Fruit fly (Drosophila melanogaster) whole organism, embryonic: ENCODE results near the gene Fur2.

ENCODE experiments used
- CG11093 ChIP-seq: fragments of 200-800 bp; sonication (Bioruptor generic); IDR thresholded peaks from 3 replicates; pipeline ENCODE4 v1.3.6; 2022; ENCODE audit warnings: missing biosample characterization, missing genetic modification characterization
- CG16779 ChIP-seq: fragments of 200-800 bp; sonication (Bioruptor generic); IDR thresholded peaks from 2 replicates; pipeline ENCODE4 v1.3.6; 2022; ENCODE audit warnings: missing biosample characterization, missing genetic modification characterization
- CG2199 ChIP-seq: fragments of 200-800 bp; sonication (Bioruptor generic); IDR thresholded peaks from 3 replicates; pipeline ENCODE4 v1.3.6; 2022; ENCODE audit warnings: missing biosample characterization, missing genetic modification characterization
- Hsf ChIP-seq: fragments of 200-800 bp; sonication (Bioruptor generic); optimal IDR thresholded peaks from 3 replicates; lab custom pipeline; 2016; ENCODE audit warnings: missing biosample characterization, missing genetic modification characterization
- Nf-YC ChIP-seq: fragments of 200-800 bp; optimal IDR thresholded peaks from 3 replicates; lab custom pipeline; 2019; ENCODE audit warnings: missing biosample characterization, mild to moderate bottlenecking, missing genetic modification characterization, moderate library complexity
- ara ChIP-seq: fragments of 200-800 bp; sonication (Bioruptor generic); IDR thresholded peaks from 2 replicates; pipeline ENCODE4 v1.3.6; 2022; ENCODE audit warnings: missing biosample characterization, missing genetic modification characterization
- bcd ChIP-seq: fragments of 200-800 bp; sonication (Bioruptor generic); optimal IDR thresholded peaks from 2 replicates; lab custom pipeline; 2017; ENCODE audit warnings: missing biosample characterization, mild to moderate bottlenecking, missing genetic modification characterization
- fru ChIP-seq: fragments of >200 bp; optimal IDR thresholded peaks from 2 replicates; lab custom pipeline; 2017
- ind ChIP-seq: fragments of 200-800 bp; sonication (Bioruptor generic); optimal IDR thresholded peaks from 3 replicates; lab custom pipeline; 2016; ENCODE audit warnings: missing biosample characterization, missing genetic modification characterization
- lab ChIP-seq: fragments of 200-800 bp; sonication (Bioruptor generic); optimal IDR thresholded peaks from 3 replicates; lab custom pipeline; 2017; ENCODE audit warnings: missing biosample characterization, missing genetic modification characterization, mild to moderate bottlenecking, moderate library complexity, missing genetic modification reagents
- pan ChIP-seq, 4 experiments: fragments of >200 bp in 3 of 4; fragments of 200-800 bp in 1 of 4; sonication (Bioruptor generic) in 1 of 4; optimal IDR thresholded peaks in 3 of 4; IDR thresholded peaks in 1 of 4; 2 replicates each; pipeline versions ENCODE4 v1.3.6 to Lab custom; 2017 to 2022; ENCODE audit warnings: missing biosample characterization in 2 of 4, missing genetic modification characterization in 2 of 4, mixed read lengths in 1 of 4
- psq ChIP-seq: fragments of 200-800 bp; sonication (Bioruptor generic); optimal IDR thresholded peaks from 2 replicates; lab custom pipeline; 2017; ENCODE audit warnings: missing biosample characterization, missing genetic modification characterization
- tgo ChIP-seq: fragments of 200-800 bp; sonication (Bioruptor generic); IDR thresholded peaks from 3 replicates; pipeline ENCODE4 v1.3.6; 2022; ENCODE audit warnings: missing biosample characterization, missing genetic modification characterization
- zfh1 ChIP-seq: fragments of 200-800 bp; sonication (Bioruptor generic); IDR thresholded peaks from 3 replicates; pipeline ENCODE4 v1.3.6; 2022; ENCODE audit warnings: missing biosample characterization, missing genetic modification characterization

DNA sequence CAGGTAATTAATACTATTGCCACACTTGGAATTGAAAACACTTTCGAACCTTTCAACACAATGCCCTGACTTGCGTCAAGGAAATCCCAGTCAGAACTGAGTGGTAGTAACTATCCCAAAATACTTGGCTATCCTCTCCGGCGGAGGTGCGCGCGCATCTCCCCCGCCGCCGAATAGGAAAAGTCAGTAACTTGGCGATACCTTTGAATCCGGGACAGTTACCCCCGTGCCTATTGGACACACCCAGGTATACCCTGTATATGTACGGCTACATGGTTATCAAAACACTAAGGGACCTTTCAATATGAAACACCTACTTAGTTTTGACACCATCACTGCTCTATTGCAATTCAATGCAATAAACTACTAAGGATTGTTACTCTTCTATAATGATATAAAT, 42.2 kb upstream of the Fur2 start, which contains the start of gene CG9919:
- TF ChIP-seq Nf-YC (tag; lab: Kevin White, UChicago) (no peak), ind (GFP tag; lab: Kevin White, UChicago) (no peak), psq (no peak), zfh1 (GFP tag; lab: Robert Waterston, UW) (no peak), ara (GFP tag; lab: Robert Waterston, UW) (no peak), bcd (GFP tag; lab: Kevin White, UChicago) (no peak), CG2199 (GFP tag; lab: Robert Waterston, UW) (no peak), Hsf (GFP tag; lab: Kevin White, UChicago) (no peak), CG16779 (no peak), fru (lab: Kevin White, UChicago) (no peak), pan (optimal IDR thresholded peaks at IDR 0.05; lab: Kevin White, UChicago) (no peak), pan (GFP tag; optimal IDR thresholded peaks at IDR 0.05 in 1 of 2, IDR thresholded peaks at IDR 0.05 in 1 of 2) (no peak), tgo (no peak), CG11093 (GFP tag; lab: Robert Waterston, UW) (no peak), lab (GFP tag; lab: Kevin White, UChicago) (no peak)
